Fruit fly (Drosophila melanogaster): ENCODE measurements around the gene opm.

The opm gene

DNA sequence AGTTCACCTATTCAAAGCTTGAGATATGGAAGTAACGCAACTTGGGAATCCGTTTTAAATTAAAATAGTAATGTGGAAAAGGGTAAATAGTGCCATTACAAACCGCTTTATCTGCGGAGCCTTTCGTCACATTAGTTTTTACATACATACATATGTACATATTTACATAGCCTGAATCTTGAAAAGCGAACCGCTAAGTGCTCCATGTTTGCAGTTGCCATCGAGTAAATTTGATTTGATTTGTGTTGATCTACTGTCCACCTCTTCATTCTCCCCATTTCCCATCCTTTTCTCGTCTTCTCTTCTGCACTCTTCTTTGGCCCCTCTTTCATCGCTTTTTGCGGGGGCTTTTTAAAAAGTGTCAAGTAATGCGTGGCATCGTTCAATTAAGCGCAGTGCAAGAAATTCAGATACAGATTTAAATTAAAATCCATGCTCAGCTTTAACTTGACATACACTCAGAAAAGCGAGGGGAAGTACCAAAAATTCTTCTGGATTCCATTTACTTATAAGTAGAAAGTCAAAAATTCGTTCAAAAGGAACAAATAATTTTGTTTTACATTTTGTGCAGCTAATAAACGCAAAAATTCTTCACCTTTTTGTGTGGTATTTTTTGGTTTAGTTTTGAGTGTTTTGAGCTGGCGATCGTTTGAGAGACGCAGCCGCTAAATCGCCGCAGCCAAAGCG lies 23.1 kb downstream of the opm start (continued):
- TF ChIP-seq CG10654 (GFP tag; optimal IDR thresholded peaks at IDR 0.05) (peak; percentile 83), usp (GFP tag; optimal IDR thresholded peaks at IDR 0.05) (no peak), E2f1 (GFP tag; IDR thresholded peaks at IDR 0.05) (peak; percentile 48; the same call in 1 of the 2 replicates), CG10462 (GFP tag; optimal IDR thresholded peaks at IDR 0.05) (peak; percentile 47), az2 (GFP tag; optimal IDR thresholded peaks at IDR 0.05) (peak; percentile 25), tna (GFP tag; IDR thresholded peaks at IDR 0.05; ENCODE audit: partially characterized antibody) (no peak), CG10543 (GFP tag; optimal IDR thresholded peaks at IDR 0.05) (peak; percentile 94), ash1 (GFP tag; optimal IDR thresholded peaks at IDR 0.05) (peak; percentile 72), ttk (GFP tag; IDR thresholded peaks at IDR 0.05) (peak; percentile 12; the same call in 1 of the 2 replicates), dm (GFP tag; optimal IDR thresholded peaks at IDR 0.05) (peak; percentile 49), Kr (GFP tag; optimal IDR thresholded peaks at IDR 0.05) (peak; percentile 45), CG4404 (GFP tag; IDR thresholded peaks at IDR 0.05) (no peak), CG4328 (GFP tag; optimal IDR thresholded peaks at IDR 0.05) (peak; percentile 88), ssp (GFP tag; IDR thresholded peaks at IDR 0.05) (peak; percentile 20), CG17328 (GFP tag; IDR thresholded peaks at IDR 0.05) (peak; percentile 77), Oaz (GFP tag; IDR thresholded peaks at IDR 0.05) (no peak), eyg (GFP tag; optimal IDR thresholded peaks at IDR 0.05) (peak; percentile 76), cato (GFP tag; optimal IDR thresholded peaks at IDR 0.05; ENCODE audit: borderline replicate concordance) (peak; percentile 52), CG3726 (GFP tag; IDR thresholded peaks at IDR 0.05) (0 out of 3 replicates have a peak, but pooled peaks have one; percentile 30), stc (GFP tag; IDR thresholded peaks at IDR 0.05) (peak; percentile 87), pfk (GFP tag; optimal IDR thresholded peaks at IDR 0.05) (peak; percentile 73), Dad (GFP tag; optimal IDR thresholded peaks at IDR 0.05) (peak; percentile 54), CG17612 (GFP tag; IDR thresholded peaks at IDR 0.05) (peak; percentile 57; the same call in 1 of the 2 replicates), CG3995 (GFP tag; optimal IDR thresholded peaks at IDR 0.05) (peak; percentile 21), crol (GFP tag; IDR thresholded peaks at IDR 0.05) (peak; percentile 29), CHES-1-like (GFP tag; optimal IDR thresholded peaks at IDR 0.05) (peak; percentile 79), Hmr (GFP tag; optimal IDR thresholded peaks at IDR 0.05) (peak; percentile 91), CG30431 (GFP tag; optimal IDR thresholded peaks at IDR 0.05) (peak; percentile 46), Opbp (GFP tag; IDR thresholded peaks at IDR 0.05; ENCODE audit: partially characterized antibody) (no peak), CG16863 (GFP tag; optimal IDR thresholded peaks at IDR 0.05) (peak; percentile 76), Gsc (GFP tag; IDR thresholded peaks at IDR 0.05) (no peak), aop (GFP tag; IDR thresholded peaks at IDR 0.05) (no peak), CG12942 (GFP tag; optimal IDR thresholded peaks at IDR 0.05) (peak; percentile 73), HHEX (GFP tag; optimal IDR thresholded peaks at IDR 0.05) (peak; percentile 90), her (GFP tag; optimal IDR thresholded peaks at IDR 0.05) (peak; percentile 21), CG1832 (GFP tag; optimal IDR thresholded peaks at IDR 0.05) (no peak), ewg (GFP tag; optimal IDR thresholded peaks at IDR 0.05) (peak; percentile 77), knrl (GFP tag; IDR thresholded peaks at IDR 0.05; ENCODE audit: partially characterized antibody) (no peak), CG10147 (GFP tag; optimal IDR thresholded peaks at IDR 0.05) (peak; percentile 5), dmrt11E (tag; optimal IDR thresholded peaks at IDR 0.05) (peak; percentile 75), CG14014 (GFP tag; IDR thresholded peaks at IDR 0.05) (peak; percentile 84; the same call in 1 of the 2 replicates), CG10274 (GFP tag; optimal IDR thresholded peaks at IDR 0.05) (peak; percentile 76), CG8478 (optimal IDR thresholded peaks at IDR 0.05) (no peak), z (GFP tag; IDR thresholded peaks at IDR 0.05) (peak; percentile 8; the same call in 1 of the 3 replicates), tup (GFP tag; optimal IDR thresholded peaks at IDR 0.05) (peak; percentile 90), bab2 (GFP tag; optimal IDR thresholded peaks at IDR 0.05) (peak; percentile 95), CG32772 (GFP tag; IDR thresholded peaks at IDR 0.05) (no peak), CkIIα-i1 (GFP tag; IDR thresholded peaks at IDR 0.05) (peak; percentile 44; the same call in 1 of the 2 replicates), CG10321 (GFP tag; IDR thresholded peaks at IDR 0.05) (peak; percentile 44; the same call in 1 of the 2 replicates), ken (GFP tag; IDR thresholded peaks at IDR 0.05) (peak; percentile 49)
